Worm (Caenorhabditis elegans): ENCODE results near the gene gpa-5.

- TF ChIP-seq unc-130 (GFP tag; optimal IDR thresholded peaks at IDR 0.05) (no peak), rbr-2 (tag; optimal IDR thresholded peaks at IDR 0.05) (no peak), daf-16 (GFP tag; optimal IDR thresholded peaks at IDR 0.05) (no peak), daf-16 (tag; optimal IDR thresholded peaks at IDR 0.05) (no peak), nhr-28 (tag; optimal IDR thresholded peaks at IDR 0.05) (no peak), mep-1 (tag; optimal IDR thresholded peaks at IDR 0.05) (no peak), spr-3 (GFP tag; optimal IDR thresholded peaks at IDR 0.05) (no peak), dpl-1 (GFP tag; optimal IDR thresholded peaks at IDR 0.05) (no peak)
Measured at ce11 chrX:2136937-2137336, 16.1 kb upstream of the gpa-5 start.
